Worm (Caenorhabditis elegans) whole organism, mixed stage, embryonic: ENCODE measurements around the gene rbf-1.

ENCODE experiments used
- lsy-2 ChIP-seq: fragments of 150-350 bp; optimal IDR thresholded peaks from 2 replicates; lab custom pipeline; 2014; ENCODE audit warnings: missing biosample characterization, missing genetic modification characterization
- mep-1 ChIP-seq: fragments of 150-350 bp; optimal IDR thresholded peaks from 2 replicates; lab custom pipeline; 2017; ENCODE audit warnings: missing biosample characterization, missing genetic modification reagents, missing genetic modification characterization, inconsistent platforms

ce11 chrIII:6651983-6652382 is 23.6 kb upstream of the rbf-1 start, which contains the start of gene pdfr-1:
- TF ChIP-seq mep-1 (tag; lab: Kevin White, UChicago) (no peak), lsy-2 (tag; lab: Kevin White, UChicago) (no peak)
